Fruit fly (Drosophila melanogaster) whole organism, embryonic: Measurements from ENCODE around the gene CG31800.

Experiments used
- B-H2 ChIP-seq: fragments of 200-800 bp; sonication (Bioruptor generic); optimal IDR thresholded peaks from 2 replicates; lab custom pipeline; 2018; ENCODE audit warnings: missing biosample characterization, mild to moderate bottlenecking, missing genetic modification characterization
- CG30431 ChIP-seq: fragments of 200-800 bp; sonication (Bioruptor generic); optimal IDR thresholded peaks from 2 replicates; lab custom pipeline; 2017; ENCODE audit warnings: missing biosample characterization, missing genetic modification characterization
- CG31365 ChIP-seq: fragments of 200-800 bp; sonication (Bioruptor generic); optimal IDR thresholded peaks from 2 replicates; lab custom pipeline; 2018; ENCODE audit warnings: missing biosample characterization, mild to moderate bottlenecking, missing genetic modification characterization
- CG31388 ChIP-seq: fragments of 200-800 bp; sonication (Bioruptor generic); optimal IDR thresholded peaks from 2 replicates; lab custom pipeline; 2016; ENCODE audit warnings: missing biosample characterization, missing genetic modification characterization
- Ets65A ChIP-seq: fragments of 200-800 bp; sonication (Bioruptor generic); peaks from one replicate; lab custom pipeline; 2016; ENCODE audit warnings: missing biosample characterization, missing genetic modification characterization
- Myb ChIP-seq: fragments of 200-800 bp; sonication (Bioruptor generic); optimal IDR thresholded peaks from 2 replicates; lab custom pipeline; 2016; ENCODE audit warnings: missing biosample characterization, missing genetic modification characterization
- Six4 ChIP-seq: fragments of 200-800 bp; sonication (Bioruptor generic); optimal IDR thresholded peaks from 2 replicates; lab custom pipeline; 2016; ENCODE audit warnings: missing biosample characterization, missing genetic modification characterization
- bigmax ChIP-seq: fragments of 200-800 bp; sonication (Bioruptor generic); optimal IDR thresholded peaks from 2 replicates; lab custom pipeline; 2018; ENCODE audit warnings: missing biosample characterization, mild to moderate bottlenecking, missing genetic modification characterization
- grau ChIP-seq: fragments of 200-800 bp; optimal IDR thresholded peaks from 3 replicates; lab custom pipeline; 2019; ENCODE audit warnings: missing biosample characterization, mild to moderate bottlenecking, missing genetic modification characterization, moderate library complexity
- odd ChIP-seq: fragments of 200-800 bp; sonication (Bioruptor generic); optimal IDR thresholded peaks from 2 replicates; lab custom pipeline; 2017; ENCODE audit warnings: missing biosample characterization, mild to moderate bottlenecking, missing genetic modification characterization

DNA sequence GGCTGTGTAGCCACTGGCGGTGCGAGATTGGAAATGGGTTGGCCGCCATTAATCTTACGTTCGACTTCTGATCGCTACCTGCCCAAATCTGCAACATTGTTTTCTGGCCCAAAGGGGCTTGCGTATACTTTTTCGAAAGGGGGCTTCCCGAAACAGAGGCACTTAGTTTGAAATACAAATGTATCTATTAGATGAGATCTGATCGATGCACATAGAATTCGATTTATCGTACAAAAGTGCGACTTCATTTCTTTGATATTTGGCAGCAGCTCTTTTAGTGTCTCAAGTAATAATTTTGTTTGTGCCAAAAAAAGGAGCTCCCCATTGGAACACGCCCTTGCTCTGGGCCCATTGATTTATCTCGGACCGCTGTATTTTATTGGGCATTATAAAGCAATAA, 37.3 kb upstream of the CG31800 start:
- no peak for TF ChIP-seq Myb (GFP tag; lab: Kevin White, UChicago)
- no peak for TF ChIP-seq CG30431 (GFP tag; lab: Kevin White, UChicago)
- no peak for TF ChIP-seq bigmax (GFP tag; lab: Kevin White, UChicago)
- TF ChIP-seq B-H2 (GFP tag; lab: Kevin White, UChicago) = no peak
- TF ChIP-seq odd (GFP tag; lab: Kevin White, UChicago) = no peak
- no peak for TF ChIP-seq Six4 (GFP tag; lab: Kevin White, UChicago)
- no peak for TF ChIP-seq Ets65A (GFP tag; lab: Kevin White, UChicago)
- no peak for TF ChIP-seq CG31388 (GFP tag; lab: Kevin White, UChicago)
- TF ChIP-seq CG31365 (tag; lab: Kevin White, UChicago) = no peak
- TF ChIP-seq grau (tag; lab: Kevin White, UChicago) = no peak
